Worm (Caenorhabditis elegans): ENCODE results near the gene H35N09.1.

DNA sequence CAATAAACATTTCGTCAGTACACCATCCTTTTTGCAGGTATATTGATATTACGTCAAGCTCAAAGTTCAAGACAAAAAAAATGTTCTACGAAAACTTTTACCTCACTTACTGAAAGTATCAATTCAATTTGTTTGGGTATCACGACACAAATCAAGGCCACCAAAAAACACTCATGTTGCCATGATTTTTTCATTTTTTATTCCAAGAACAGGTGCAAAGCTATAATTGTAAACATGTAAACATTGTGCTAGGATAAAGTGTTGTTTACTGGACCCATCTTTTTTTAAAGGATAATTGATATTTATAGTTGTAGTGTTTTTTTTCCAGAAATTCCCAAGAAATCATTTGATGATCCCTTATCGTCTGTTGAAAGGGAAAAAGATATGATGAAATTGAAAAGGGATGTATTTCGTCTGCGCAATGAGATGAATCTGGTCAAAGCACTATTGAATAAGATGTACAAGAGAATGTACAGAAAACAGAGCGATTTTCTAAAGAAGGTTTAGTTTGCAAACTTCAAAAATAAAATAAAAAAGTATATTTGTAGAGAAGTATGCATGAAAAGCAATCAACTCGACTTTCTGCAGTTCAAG is 22.3 kb upstream of the H35N09.1 start:
- TF ChIP-seq elt-2 (tag; optimal IDR thresholded peaks at IDR 0.05) = no peak
- no peak for TF ChIP-seq fax-1 (tag; optimal IDR thresholded peaks at IDR 0.05)

All from whole organism, late embryonic.